Worm (Caenorhabditis elegans): Measurements from ENCODE around the gene hsp-1.

hsp-1 gene

ce11 chrIV:17238951-17239350, 39.8 kb upstream of the hsp-1 start:
- no peak for TF ChIP-seq repo-1 (tag; optimal IDR thresholded peaks at IDR 0.05)
- no peak for TF ChIP-seq bed-2 (GFP tag; IDR thresholded peaks at IDR 0.05)
- no peak for TF ChIP-seq atf-7 (tag; optimal IDR thresholded peaks at IDR 0.05)
- TF ChIP-seq ccch-3 (GFP tag; optimal IDR thresholded peaks at IDR 0.05), result no peak
- no peak for TF ChIP-seq lin-35 (GFP tag; optimal IDR thresholded peaks at IDR 0.05)
- TF ChIP-seq F49E8.2 (tag; optimal IDR thresholded peaks at IDR 0.05; ENCODE audit: insufficient read depth), result no peak
- no peak for TF ChIP-seq ztf-3 (GFP tag; optimal IDR thresholded peaks at IDR 0.05)
- TF ChIP-seq attf-6 (GFP tag; IDR thresholded peaks at IDR 0.05), result no peak
- no peak for TF ChIP-seq rcor-1 (GFP tag; IDR thresholded peaks at IDR 0.05)

- TF ChIP-seq cebp-2 (GFP tag; IDR thresholded peaks at IDR 0.05) (no peak), fkh-3 (tag; optimal IDR thresholded peaks at IDR 0.05) (no peak), D2030.7 (GFP tag; IDR thresholded peaks at IDR 0.05) (no peak), atf-7 (tag; optimal IDR thresholded peaks at IDR 0.05) (peak; percentile 45), F57C9.4 (tag; optimal IDR thresholded peaks at IDR 0.05) (no peak), mxl-1 (tag; optimal IDR thresholded peaks at IDR 0.05) (no peak), bed-2 (GFP tag; IDR thresholded peaks at IDR 0.05) (no peak), K12H6.12 (tag; optimal IDR thresholded peaks at IDR 0.05) (no peak), F37B4.10 (GFP tag; IDR thresholded peaks at IDR 0.05) (no peak), egl-44 (GFP tag; IDR thresholded peaks at IDR 0.05) (peak; percentile 70; the same call in 1 of the 2 replicates), aptf-2 (GFP tag; conservative IDR thresholded peaks at IDR 0.05) (no peak), ets-4 (GFP tag; optimal IDR thresholded peaks at IDR 0.05) (peak; percentile 82), F57A8.1 (GFP tag; optimal IDR thresholded peaks at IDR 0.05) (no peak), tbp1 (GFP tag; optimal IDR thresholded peaks at IDR 0.05) (peak; percentile 54), dpff-1 (tag; optimal IDR thresholded peaks at IDR 0.05) (no peak), ceh-79 (tag; optimal IDR thresholded peaks at IDR 0.05) (no peak), attf-5 (GFP tag; optimal IDR thresholded peaks at IDR 0.05) (peak; percentile 21), die-1 (tag; optimal IDR thresholded peaks at IDR 0.05) (no peak), F52B5.7 (tag; optimal IDR thresholded peaks at IDR 0.05) (no peak), athp-1 (tag; optimal IDR thresholded peaks at IDR 0.05) (no peak), ztf-22 (GFP tag; optimal IDR thresholded peaks at IDR 0.05) (peak; percentile 63), Y56A3A.18 (GFP tag; IDR thresholded peaks at IDR 0.05) (0 out of 2 replicates have a peak, but pooled peaks have one; percentile 78), him-1 (tag; optimal IDR thresholded peaks at IDR 0.05) (no peak), ceh-40 (GFP tag; IDR thresholded peaks at IDR 0.05) (no peak), ztf-18 (tag; optimal IDR thresholded peaks at IDR 0.05) (peak; percentile 23), nhr-90 (tag; optimal IDR thresholded peaks at IDR 0.05) (peak; percentile 40), B0261.1 (tag; optimal IDR thresholded peaks at IDR 0.05) (no peak), nhr-179 (tag; optimal IDR thresholded peaks at IDR 0.05) (no peak), snpc-4 (GFP tag; optimal IDR thresholded peaks at IDR 0.05) (no peak), snpc-4 (tag; optimal IDR thresholded peaks at IDR 0.05) (no peak), zim-3 (tag; optimal IDR thresholded peaks at IDR 0.05) (no peak), Y95B8A.8 (GFP tag; IDR thresholded peaks at IDR 0.05) (no peak), madf-6 (GFP tag; IDR thresholded peaks at IDR 0.05) (no peak), unc-62 (GFP tag; optimal IDR thresholded peaks at IDR 0.05) (peak; percentile 56), sptf-2 (GFP tag; optimal IDR thresholded peaks at IDR 0.05) (peak; percentile 13), hsf-1 (GFP tag; IDR thresholded peaks at IDR 0.05) (no peak), let-607 (tag; optimal IDR thresholded peaks at IDR 0.05) (peak in 1 of 2 experiments; percentile 5), F33H1.4 (GFP tag; IDR thresholded peaks at IDR 0.05) (no peak), nhr-80 (tag; optimal IDR thresholded peaks at IDR 0.05) (peak; percentile 97), lag-1 (GFP tag; IDR thresholded peaks at IDR 0.05) (no peak), lin-54 (GFP tag; optimal IDR thresholded peaks at IDR 0.05) (peak; percentile 8), C06A6.2 (GFP tag; conservative IDR thresholded peaks at IDR 0.05) (no peak)
Measured at ce11 chrIV:17245200-17245599, 33.6 kb upstream of the hsp-1 start, which contains the start of gene ZK550.2. ZK550.2 (plus strand) TSS chrIV:17245584.

Data from whole organism, young adult.